Fruit fly (Drosophila melanogaster) whole organism, prepupa: ENCODE data around the gene CG32318.

Experiments
- CG10631 ChIP-seq: fragments of 200-800 bp; sonication (Bioruptor generic); optimal IDR thresholded peaks from 2 replicates; lab custom pipeline; 2016; ENCODE audit warnings: missing biosample characterization, missing genetic modification characterization
- CG10669 ChIP-seq: fragments of 200-800 bp; sonication (Bioruptor generic); optimal IDR thresholded peaks from 3 replicates; lab custom pipeline; 2018; ENCODE audit warnings: missing biosample characterization, mild to moderate bottlenecking, missing genetic modification characterization, moderate library complexity
- CG11294 ChIP-seq: fragments of 200-800 bp; sonication (Bioruptor generic); IDR thresholded peaks from 2 replicates; pipeline ENCODE4 v1.3.6; 2022; ENCODE audit warnings: missing biosample characterization, missing genetic modification characterization
- CG11762 ChIP-seq: fragments of 200-800 bp; sonication (Bioruptor generic); optimal IDR thresholded peaks from 3 replicates; lab custom pipeline; 2016; ENCODE audit warnings: missing biosample characterization, missing genetic modification characterization; ENCODE audit not compliant: insufficient read depth
- CG11902 ChIP-seq: fragments of 200-800 bp; sonication (Bioruptor generic); optimal IDR thresholded peaks from 3 replicates; lab custom pipeline; 2016; ENCODE audit warnings: missing biosample characterization, missing genetic modification characterization
- CG15336 ChIP-seq: fragments of 200-800 bp; sonication (Bioruptor generic); IDR thresholded peaks from 2 replicates; pipeline ENCODE4 v1.3.6; 2022; ENCODE audit warnings: missing biosample characterization, missing genetic modification characterization
- CG16779 ChIP-seq: fragments of 200-800 bp; sonication (Bioruptor generic); optimal IDR thresholded peaks from 3 replicates; lab custom pipeline; 2017; ENCODE audit warnings: missing biosample characterization, mild to moderate bottlenecking, missing genetic modification characterization
- CG3032 ChIP-seq: fragments of 200-800 bp; optimal IDR thresholded peaks from 2 replicates; lab custom pipeline; 2019; ENCODE audit warnings: missing biosample characterization, mild to moderate bottlenecking, missing genetic modification characterization, moderate library complexity
- CG31627 ChIP-seq: fragments of 200-800 bp; sonication (Bioruptor generic); optimal IDR thresholded peaks from 3 replicates; lab custom pipeline; 2016; ENCODE audit warnings: missing biosample characterization, missing genetic modification characterization
- CG32006 ChIP-seq: fragments of 200-800 bp; sonication (Bioruptor generic); optimal IDR thresholded peaks from 3 replicates; lab custom pipeline; 2017; ENCODE audit warnings: missing biosample characterization, mild to moderate bottlenecking, missing genetic modification characterization
- CG34406 ChIP-seq: fragments of 200-800 bp; sonication (Bioruptor generic); optimal IDR thresholded peaks from 3 replicates; lab custom pipeline; 2016; ENCODE audit warnings: missing biosample characterization, missing genetic modification characterization
- CG3919 ChIP-seq: fragments of 200-800 bp; sonication (Bioruptor generic); optimal IDR thresholded peaks from 3 replicates; lab custom pipeline; 2016; ENCODE audit warnings: missing biosample characterization, missing genetic modification characterization
- CG4318 ChIP-seq: fragments of 200-800 bp; sonication (Bioruptor generic); optimal IDR thresholded peaks from 3 replicates; lab custom pipeline; 2017; ENCODE audit warnings: missing biosample characterization, mild to moderate bottlenecking, missing genetic modification characterization
- CG6163 ChIP-seq: fragments of 200-800 bp; sonication (Bioruptor generic); IDR thresholded peaks from 3 replicates; pipeline ENCODE4 v1.3.6; 2022; ENCODE audit warnings: missing biosample characterization, missing genetic modification characterization
- CG6276 ChIP-seq: fragments of 200-800 bp; sonication (Bioruptor generic); optimal IDR thresholded peaks from 2 replicates; lab custom pipeline; 2017; ENCODE audit warnings: missing biosample characterization, mild to moderate bottlenecking, missing genetic modification characterization
- CG6792 ChIP-seq: fragments of 200-800 bp; sonication (Bioruptor generic); optimal IDR thresholded peaks from 3 replicates; lab custom pipeline; 2016; ENCODE audit warnings: missing biosample characterization, missing genetic modification characterization
- CG6854 ChIP-seq: fragments of 200-800 bp; sonication (Bioruptor generic); optimal IDR thresholded peaks from 2 replicates; lab custom pipeline; 2017; ENCODE audit warnings: missing biosample characterization, mild to moderate bottlenecking, missing genetic modification characterization
- CG7368 ChIP-seq: fragments of 200-800 bp; sonication (Bioruptor generic); optimal IDR thresholded peaks from 3 replicates; lab custom pipeline; 2016; ENCODE audit warnings: missing biosample characterization, missing genetic modification characterization
- CG8119 ChIP-seq: fragments of 200-800 bp; sonication (Bioruptor generic); IDR thresholded peaks from 3 replicates; pipeline ENCODE4 v1.3.6; 2022; ENCODE audit warnings: missing biosample characterization, missing genetic modification characterization
- CG8319 ChIP-seq: fragments of 200-800 bp; sonication (Bioruptor generic); optimal IDR thresholded peaks from 3 replicates; lab custom pipeline; 2016; ENCODE audit warnings: missing biosample characterization, missing genetic modification characterization
- CG9139 ChIP-seq: fragments of 200-800 bp; sonication (Bioruptor generic); optimal IDR thresholded peaks from 3 replicates; lab custom pipeline; 2017; ENCODE audit warnings: missing biosample characterization, mild to moderate bottlenecking, missing genetic modification characterization
- Eip75B ChIP-seq: fragments of 200-800 bp; sonication (Bioruptor generic); optimal IDR thresholded peaks from 3 replicates; lab custom pipeline; 2016; ENCODE audit warnings: missing biosample characterization, missing genetic modification characterization
- Eip78C ChIP-seq: fragments of 200-800 bp; sonication (Bioruptor generic); peaks from one replicate; lab custom pipeline; 2016; ENCODE audit warnings: missing biosample characterization, missing genetic modification characterization
- Eip93F ChIP-seq: fragments of 200-800 bp; sonication (Bioruptor generic); optimal IDR thresholded peaks from 2 replicates; lab custom pipeline; 2016; ENCODE audit warnings: missing biosample characterization, mild to moderate bottlenecking, missing genetic modification characterization
- Ets96B ChIP-seq: fragments of 200-800 bp; optimal IDR thresholded peaks from 2 replicates; lab custom pipeline; 2019; ENCODE audit warnings: missing biosample characterization, mild to moderate bottlenecking, missing genetic modification characterization, moderate library complexity
- Gug ChIP-seq: fragments of 200-800 bp; sonication (Bioruptor generic); IDR thresholded peaks from 2 replicates; pipeline ENCODE4 v1.3.6; 2022; ENCODE audit warnings: missing biosample characterization, missing genetic modification characterization
- Hr38 ChIP-seq: sonication (Bioruptor generic); optimal IDR thresholded peaks from 2 replicates; lab custom pipeline; 2016; ENCODE audit warnings: missing biosample characterization, missing genetic modification characterization
- Hr39 ChIP-seq: fragments of 200-800 bp; sonication (Bioruptor generic); optimal IDR thresholded peaks from 2 replicates; lab custom pipeline; 2016; ENCODE audit warnings: missing biosample characterization, missing genetic modification characterization
- Hr4 ChIP-seq: fragments of 200-800 bp; sonication (Bioruptor generic); optimal IDR thresholded peaks from 3 replicates; lab custom pipeline; 2016; ENCODE audit warnings: missing biosample characterization, missing genetic modification characterization
- Lpt ChIP-seq: fragments of 200-800 bp; sonication (Bioruptor generic); optimal IDR thresholded peaks from 3 replicates; lab custom pipeline; 2016; ENCODE audit warnings: missing biosample characterization, missing genetic modification characterization
- Met ChIP-seq: fragments of 200-800 bp; sonication (Bioruptor generic); optimal IDR thresholded peaks from 3 replicates; lab custom pipeline; 2016; ENCODE audit warnings: missing biosample characterization, missing genetic modification characterization
- OdsH ChIP-seq: fragments of 200-800 bp; sonication (Bioruptor generic); optimal IDR thresholded peaks from 3 replicates; lab custom pipeline; 2016; ENCODE audit warnings: missing biosample characterization, missing genetic modification characterization
- Sox102F ChIP-seq: fragments of 200-800 bp; sonication (Bioruptor generic); optimal IDR thresholded peaks from 2 replicates; lab custom pipeline; 2016; ENCODE audit warnings: missing biosample characterization, mild to moderate bottlenecking, missing genetic modification characterization
- Sox14 ChIP-seq: fragments of 200-800 bp; sonication (Bioruptor generic); optimal IDR thresholded peaks from 3 replicates; lab custom pipeline; 2016; ENCODE audit warnings: missing biosample characterization, missing genetic modification characterization
- Sox15 ChIP-seq: fragments of 200-800 bp; sonication (Bioruptor generic); optimal IDR thresholded peaks from 3 replicates; lab custom pipeline; 2016; ENCODE audit warnings: missing biosample characterization, missing genetic modification characterization
- achi ChIP-seq: fragments of 200-800 bp; sonication (Bioruptor generic); optimal IDR thresholded peaks from 3 replicates; lab custom pipeline; 2016; ENCODE audit warnings: missing biosample characterization, missing genetic modification characterization
- acj6 ChIP-seq: fragments of 200-800 bp; sonication (Bioruptor generic); optimal IDR thresholded peaks from 3 replicates; lab custom pipeline; 2016; ENCODE audit warnings: missing biosample characterization, missing genetic modification characterization
- cyc ChIP-seq: fragments of 200-800 bp; sonication (Bioruptor generic); optimal IDR thresholded peaks from 3 replicates; lab custom pipeline; 2016; ENCODE audit warnings: missing biosample characterization, missing genetic modification characterization
- dac ChIP-seq: fragments of 200-800 bp; sonication (Bioruptor generic); optimal IDR thresholded peaks from 2 replicates; lab custom pipeline; 2017; ENCODE audit warnings: missing biosample characterization, mild to moderate bottlenecking, missing genetic modification characterization
- dsx ChIP-seq: fragments of 200-800 bp; optimal IDR thresholded peaks from 3 replicates; lab custom pipeline; 2019; ENCODE audit warnings: missing biosample characterization, mild to moderate bottlenecking, missing genetic modification characterization, moderate library complexity; ENCODE audit not compliant: poor library complexity, severe bottlenecking
- eg ChIP-seq: fragments of 200-800 bp; sonication (Bioruptor generic); IDR thresholded peaks from 3 replicates; pipeline ENCODE4 v1.3.6; 2022; ENCODE audit warnings: missing biosample characterization, missing genetic modification characterization
- esn ChIP-seq: fragments of 200-800 bp; sonication (Bioruptor generic); optimal IDR thresholded peaks from 2 replicates; lab custom pipeline; 2016; ENCODE audit warnings: missing biosample characterization, mild to moderate bottlenecking, missing genetic modification characterization, moderate library complexity
- fd59A ChIP-seq: fragments of 200-800 bp; sonication (Bioruptor generic); optimal IDR thresholded peaks from 2 replicates; lab custom pipeline; 2017; ENCODE audit warnings: missing biosample characterization, mild to moderate bottlenecking, missing genetic modification characterization, missing genetic modification reagents
- fd85E ChIP-seq: fragments of 200-800 bp; sonication (Bioruptor generic); optimal IDR thresholded peaks from 3 replicates; lab custom pipeline; 2016; ENCODE audit warnings: missing biosample characterization, missing genetic modification characterization
- fkh ChIP-seq: fragments of 200-800 bp; sonication (Bioruptor generic); optimal IDR thresholded peaks from 3 replicates; lab custom pipeline; 2017; ENCODE audit warnings: missing biosample characterization, mild to moderate bottlenecking, missing genetic modification characterization, moderate library complexity
- lz ChIP-seq: fragments of 200-800 bp; sonication (Bioruptor generic); optimal IDR thresholded peaks from 3 replicates; lab custom pipeline; 2016; ENCODE audit warnings: missing biosample characterization, missing genetic modification characterization
- net ChIP-seq: fragments of 200-800 bp; sonication (Bioruptor generic); optimal IDR thresholded peaks from 3 replicates; lab custom pipeline; 2016; ENCODE audit warnings: missing biosample characterization, missing genetic modification characterization
- pdm3 ChIP-seq: fragments of 200-800 bp; sonication (Bioruptor generic); optimal IDR thresholded peaks from 3 replicates; lab custom pipeline; 2016; ENCODE audit warnings: missing biosample characterization, missing genetic modification characterization
- salr ChIP-seq, 2 experiments: fragments of 200-800 bp; sonication (Bioruptor generic); optimal IDR thresholded peaks; 3 replicates each; lab custom pipeline; 2016 to 2018; ENCODE audit warnings: missing biosample characterization in 2 of 2, missing genetic modification characterization in 2 of 2, mild to moderate bottlenecking in 1 of 2
- spab ChIP-seq: fragments of 200-800 bp; sonication (Bioruptor generic); optimal IDR thresholded peaks from 2 replicates; lab custom pipeline; 2017; ENCODE audit warnings: missing biosample characterization, mild to moderate bottlenecking, missing genetic modification characterization, missing genetic modification reagents
- ss ChIP-seq, 2 experiments: fragments of 200-800 bp; sonication (Bioruptor generic); optimal IDR thresholded peaks; 2 replicates in 1 of 2; 3 replicates in 1 of 2; lab custom pipeline; 2017 to 2018; ENCODE audit warnings: mild to moderate bottlenecking in 2 of 2, missing biosample characterization in 2 of 2, missing genetic modification characterization in 2 of 2, moderate library complexity in 1 of 2
- topi ChIP-seq: fragments of 200-800 bp; sonication (Bioruptor generic); optimal IDR thresholded peaks from 3 replicates; lab custom pipeline; 2016; ENCODE audit warnings: missing biosample characterization, missing genetic modification characterization
- vri ChIP-seq: fragments of 200-800 bp; sonication (Bioruptor generic); optimal IDR thresholded peaks from 3 replicates; lab custom pipeline; 2016; ENCODE audit warnings: missing biosample characterization, mild to moderate bottlenecking, missing genetic modification characterization

The CG32318 gene

DNA sequence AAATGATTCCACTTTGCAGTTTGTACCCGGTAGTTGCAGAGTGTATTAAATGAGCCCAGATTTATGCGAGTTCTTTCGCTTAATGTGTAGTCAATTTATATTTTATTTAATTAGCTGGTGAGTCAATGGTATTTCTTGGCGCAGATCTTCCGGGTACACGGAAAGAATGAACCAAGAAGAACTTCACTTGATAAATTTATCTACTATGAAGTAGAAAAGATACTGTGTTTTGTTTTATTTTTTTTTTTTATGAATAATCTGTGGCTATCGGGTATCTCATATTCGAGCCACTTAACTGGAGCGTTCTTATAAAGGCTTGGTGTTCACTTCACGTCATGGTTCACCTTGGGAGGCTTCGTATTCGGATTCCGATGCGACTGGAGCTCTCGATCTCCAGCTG, 18.3 kb upstream of the CG32318 start:
- TF ChIP-seq salr (GFP tag; optimal IDR thresholded peaks at IDR 0.05; lab: Kevin White, UChicago) (peak in 1 of 2 experiments; percentile 5), CG16779 (tag; lab: Kevin White, UChicago) (no peak), CG9139 (GFP tag; lab: Kevin White, UChicago) (no peak), pdm3 (GFP tag; lab: Kevin White, UChicago) (peak; percentile 36), achi (GFP tag; lab: Kevin White, UChicago) (peak; percentile 29), fd85E (no peak), CG6854 (GFP tag; lab: Kevin White, UChicago) (no peak), Lpt (GFP tag; lab: Kevin White, UChicago) (no peak), OdsH (peak; percentile 44), CG31627 (GFP tag; lab: Kevin White, UChicago) (peak; percentile 40), Sox14 (GFP tag; lab: Kevin White, UChicago) (peak; percentile 26), CG8319 (GFP tag; lab: Kevin White, UChicago) (no peak), Eip78C (peak; percentile 89), CG6792 (peak; percentile 17), CG6163 (GFP tag; lab: Robert Waterston, UW) (no peak), Hr38 (no peak), CG7368 (GFP tag; lab: Kevin White, UChicago) (no peak), CG34406 (GFP tag; lab: Kevin White, UChicago) (no peak), eg (no peak), CG6276 (GFP tag; lab: Kevin White, UChicago) (no peak), CG10669 (GFP tag; lab: Kevin White, UChicago) (no peak), ss (GFP tag; optimal IDR thresholded peaks at IDR 0.05; lab: Kevin White, UChicago) (peak in 1 of 2 experiments; percentile 10), esn (GFP tag; lab: Kevin White, UChicago) (peak; percentile 62), CG3032 (tag; lab: Kevin White, UChicago) (no peak), CG32006 (GFP tag; lab: Kevin White, UChicago) (peak; percentile 32), Ets96B (tag; lab: Kevin White, UChicago) (no peak), Gug (no peak), Met (peak; percentile 53), vri (peak; percentile 7), lz (GFP tag; lab: Kevin White, UChicago) (peak; percentile 52), CG10631 (GFP tag; lab: Kevin White, UChicago) (peak; percentile 56), dac (GFP tag; lab: Kevin White, UChicago) (no peak), dsx (no peak), fkh (no peak), CG3919 (GFP tag; lab: Kevin White, UChicago) (peak; percentile 37), net (GFP tag; lab: Kevin White, UChicago) (no peak), CG11762 (GFP tag; lab: Kevin White, UChicago) (no peak), Eip93F (no peak), acj6 (GFP tag; lab: Kevin White, UChicago) (peak; percentile 29), CG11294 (GFP tag; lab: Robert Waterston, UW) (no peak), cyc (GFP tag; lab: Kevin White, UChicago) (peak; percentile 27), CG8119 (GFP tag; lab: Robert Waterston, UW) (no peak), CG11902 (no peak), Sox15 (GFP tag; lab: Kevin White, UChicago) (peak; percentile 1), Hr39 (GFP tag; lab: Kevin White, UChicago) (peak; percentile 45), Hr4 (no peak), Eip75B (GFP tag; lab: Kevin White, UChicago) (peak; percentile 56), topi (GFP tag; lab: Kevin White, UChicago) (peak; percentile 72), fd59A (no peak), Sox102F (peak; percentile 40), CG4318 (no peak), spab (GFP tag; lab: Kevin White, UChicago) (no peak), CG15336 (GFP tag; lab: Robert Waterston, UW) (no peak)
